Worm (Caenorhabditis elegans) whole organism, mixed stage, embryonic: ENCODE results near the gene T04G9.4.

Source experiments
- mep-1 ChIP-seq: fragments of 150-350 bp; optimal IDR thresholded peaks from 2 replicates; lab custom pipeline; 2017; ENCODE audit warnings: missing biosample characterization, missing genetic modification reagents, missing genetic modification characterization, inconsistent platforms
- unc-62 ChIP-seq: fragments of 150-350 bp; optimal IDR thresholded peaks from 2 replicates; lab custom pipeline; 2014; ENCODE audit warnings: missing biosample characterization, missing genetic modification reagents, missing genetic modification characterization

DNA sequence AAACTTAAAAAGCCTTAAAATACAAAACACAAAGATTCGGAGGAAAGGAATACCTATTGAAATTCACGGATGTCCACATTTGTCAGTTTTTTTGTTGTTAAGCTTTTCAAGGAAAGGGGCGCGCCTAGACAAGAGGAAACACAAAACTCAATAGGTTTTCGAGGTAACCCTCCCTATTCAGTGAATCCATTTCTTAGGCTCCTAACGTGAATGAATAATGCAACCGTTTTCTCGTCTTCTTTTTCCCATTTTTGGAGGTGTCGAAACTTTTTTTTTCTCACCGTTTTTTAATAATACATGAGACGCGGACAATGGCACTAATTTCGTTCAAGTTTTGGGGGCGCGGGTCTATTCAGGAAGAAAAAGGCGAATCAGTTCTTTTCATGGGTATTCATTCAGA is 35.3 kb upstream of the T04G9.4 start:
- TF ChIP-seq mep-1 (tag; lab: Kevin White, UChicago) (no peak), unc-62 (GFP tag; lab: Kevin White, UChicago) (no peak)
